Worm (Caenorhabditis elegans): ENCODE data around the gene str-45.

Gene str-45

DNA sequence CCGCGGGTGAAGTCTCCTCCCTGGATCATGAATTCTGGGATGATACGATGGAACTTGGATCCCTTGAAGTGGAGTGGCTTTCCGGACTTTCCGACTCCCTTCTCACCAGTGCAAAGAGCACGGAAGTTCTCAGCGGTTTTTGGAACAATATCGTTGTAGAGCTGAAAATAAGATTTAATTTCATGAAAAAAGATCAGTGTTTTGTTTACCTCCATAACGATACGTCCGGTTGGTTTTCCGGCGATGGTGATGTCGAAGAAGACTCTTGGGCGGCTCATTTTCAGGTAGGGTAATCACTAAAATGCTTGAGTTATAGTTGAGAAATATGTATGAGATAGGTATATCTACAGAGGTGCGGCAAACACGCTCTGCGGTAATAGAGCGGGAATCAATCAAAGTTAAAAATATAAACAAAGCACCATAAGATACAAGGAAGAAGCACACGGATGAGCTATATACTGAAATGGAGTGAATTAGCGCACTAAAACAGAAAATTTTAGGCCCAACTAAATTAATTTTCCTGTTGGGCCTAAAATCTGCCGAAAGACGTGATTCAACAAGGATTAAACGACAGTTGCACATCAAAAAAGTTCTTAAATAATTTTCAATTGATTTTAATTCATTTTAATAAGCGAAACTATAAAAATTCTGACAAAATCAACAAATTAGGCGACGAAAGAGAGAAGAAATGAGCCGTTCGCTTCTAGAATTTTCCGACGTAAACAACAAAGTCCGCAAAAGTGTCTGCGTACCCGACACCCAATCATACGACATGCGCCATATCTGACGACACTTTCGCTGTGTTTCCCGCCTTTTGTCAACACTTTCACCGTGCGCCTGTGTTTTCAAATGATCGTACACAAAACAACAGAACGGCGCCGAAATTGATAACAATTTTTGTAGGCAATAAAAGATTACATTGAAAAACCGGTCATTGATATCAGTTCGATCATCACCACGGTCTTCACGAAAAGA lies 28.6 kb downstream of the str-45 start, which contains the start of the genes cyn-7 and bath-36 (continued):
- TF ChIP-seq jun-1 (tag; optimal IDR thresholded peaks at IDR 0.05) (peak; percentile 75), lin-14 (GFP tag; optimal IDR thresholded peaks at IDR 0.05) (peak; percentile 93), sox-4 (tag; optimal IDR thresholded peaks at IDR 0.05) (peak; percentile 30), mef-2 (tag; optimal IDR thresholded peaks at IDR 0.05) (peak; percentile 1), nhr-11 (tag; optimal IDR thresholded peaks at IDR 0.05) (peak; percentile 31), aly-2 (tag; optimal IDR thresholded peaks at IDR 0.05) (no peak), nhr-85 (tag) (peak; percentile 93), pax-3 (tag; optimal IDR thresholded peaks at IDR 0.05) (peak; percentile 71), sptf-1 (tag; optimal IDR thresholded peaks at IDR 0.05) (no peak), hlh-4 (tag; optimal IDR thresholded peaks at IDR 0.05) (no peak), ets-5 (GFP tag; IDR thresholded peaks at IDR 0.05) (no peak), unc-86 (tag; optimal IDR thresholded peaks at IDR 0.05) (peak; percentile 63), nhr-19 (GFP tag; conservative IDR thresholded peaks at IDR 0.05) (peak; percentile 87), vab-15 (tag; optimal IDR thresholded peaks at IDR 0.05) (no peak), fkh-8 (tag; optimal IDR thresholded peaks at IDR 0.05) (peak; percentile 86), hlh-17 (GFP tag; optimal IDR thresholded peaks at IDR 0.05; ENCODE audit: borderline replicate concordance) (no peak), xbp-1 (tag; optimal IDR thresholded peaks at IDR 0.05) (peak; percentile 86), dpl-1 (GFP tag; optimal IDR thresholded peaks at IDR 0.05) (peak; percentile 74 to 83 (median 82)), nhr-20 (tag; optimal IDR thresholded peaks at IDR 0.05) (peak; percentile 92), ceh-8 (GFP tag; optimal IDR thresholded peaks at IDR 0.05) (no peak), mab-9 (GFP tag; IDR thresholded peaks at IDR 0.05) (no peak), ceh-90 (tag; optimal IDR thresholded peaks at IDR 0.05) (no peak), ceh-63 (GFP tag; optimal IDR thresholded peaks at IDR 0.05) (no peak), elt-2 (tag; optimal IDR thresholded peaks at IDR 0.05) (peak; percentile 74), lir-3 (tag; optimal IDR thresholded peaks at IDR 0.05; ENCODE audit: poor library complexity) (no peak), isw-1 (GFP tag; IDR thresholded peaks at IDR 0.05) (peak; percentile 67), tbx-2 (tag; optimal IDR thresholded peaks at IDR 0.05) (peak; percentile 83), ztf-4 (tag; optimal IDR thresholded peaks at IDR 0.05) (peak; percentile 30), skn-1 (tag; optimal IDR thresholded peaks at IDR 0.05) (peak; percentile 55), dsc-1 (tag; optimal IDR thresholded peaks at IDR 0.05) (peak; percentile 77), F16B12.6 (tag; optimal IDR thresholded peaks at IDR 0.05) (peak; percentile 92), lsy-2 (tag; optimal IDR thresholded peaks at IDR 0.05) (peak; percentile 76 to 81), elt-3 (tag; optimal IDR thresholded peaks at IDR 0.05) (peak in 2 of 6 experiments; percentile 81 to 92), lin-39 (tag; optimal IDR thresholded peaks at IDR 0.05) (peak; percentile 55), C34B4.2 (tag; optimal IDR thresholded peaks at IDR 0.05) (no peak), nhr-90 (tag; optimal IDR thresholded peaks at IDR 0.05; ENCODE audit: poor library complexity) (peak; percentile 87), mep-1 (tag; optimal IDR thresholded peaks at IDR 0.05) (peak; percentile 85)

DNA sequence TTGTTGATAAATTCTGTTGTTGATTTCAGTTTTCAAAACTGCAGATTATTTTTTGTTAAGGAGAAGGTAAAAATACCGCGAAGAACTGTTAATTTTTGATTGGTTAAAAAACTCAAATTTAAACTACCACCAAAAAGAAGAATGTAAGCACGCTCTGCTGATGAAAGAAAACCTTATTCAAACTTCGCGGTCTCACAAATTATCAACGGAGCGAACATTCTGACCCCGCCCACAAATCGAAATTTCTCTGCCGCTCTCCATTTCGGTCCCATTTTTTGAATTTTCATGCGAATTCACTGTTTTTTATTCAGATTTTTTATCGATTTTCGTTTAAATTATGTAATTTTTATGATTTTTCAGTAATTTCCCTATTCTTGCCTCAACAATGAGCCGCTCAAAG lies 30.8 kb downstream of the str-45 start, which contains the start of gene cyn-3:
TSS of gene cyn-3 (plus strand) at position 361 of the 400 bp plus-strand sequence.
- TF ChIP-seq nhr-11 (tag; optimal IDR thresholded peaks at IDR 0.05) (peak; percentile 50), zip-4 (GFP tag; optimal IDR thresholded peaks at IDR 0.05) (peak; percentile 52), efl-3 (GFP tag; optimal IDR thresholded peaks at IDR 0.05) (no peak), ceh-88 (GFP tag; IDR thresholded peaks at IDR 0.05) (0 out of 2 replicates have a peak, but pooled peaks have one; percentile 27), ets-5 (GFP tag; IDR thresholded peaks at IDR 0.05) (no peak), Y116A8C.19 (tag; optimal IDR thresholded peaks at IDR 0.05; ENCODE audit: borderline replicate concordance) (no peak), tbx-2 (tag; optimal IDR thresholded peaks at IDR 0.05) (peak; percentile 94), nhr-237 (tag; optimal IDR thresholded peaks at IDR 0.05) (peak; percentile 77), fos-1 (tag; optimal IDR thresholded peaks at IDR 0.05) (peak; percentile 90), C16A3.4 (tag; optimal IDR thresholded peaks at IDR 0.05) (peak; percentile 95), fkh-8 (tag; optimal IDR thresholded peaks at IDR 0.05) (peak; percentile 89), unc-62 (GFP tag; optimal IDR thresholded peaks at IDR 0.05) (no peak), xbp-1 (tag; optimal IDR thresholded peaks at IDR 0.05) (peak; percentile 92), unc-130 (tag; optimal IDR thresholded peaks at IDR 0.05) (peak; percentile 83), vab-15 (tag; optimal IDR thresholded peaks at IDR 0.05) (peak; percentile 57), nhr-77 (tag; optimal IDR thresholded peaks at IDR 0.05) (peak; percentile 74), nhr-90 (tag; optimal IDR thresholded peaks at IDR 0.05; ENCODE audit: poor library complexity) (peak; percentile 85), snpc-4 (tag; optimal IDR thresholded peaks at IDR 0.05) (peak; percentile 74), lin-14 (GFP tag; optimal IDR thresholded peaks at IDR 0.05) (peak; percentile 92), nhr-76 (tag; optimal IDR thresholded peaks at IDR 0.05) (no peak), nhr-28 (tag; optimal IDR thresholded peaks at IDR 0.05) (no peak), ceh-63 (GFP tag; optimal IDR thresholded peaks at IDR 0.05) (no peak), nhr-20 (tag; optimal IDR thresholded peaks at IDR 0.05) (peak; percentile 93)

Measured in whole organism, L1 larva.